Worm (Caenorhabditis elegans) whole organism, L1 larva: ENCODE measurements around the gene unc-3.

Experiments used
- ama-1 ChIP-seq: fragments of 150-350 bp; optimal IDR thresholded peaks from 2 replicates; lab custom pipeline; 2014
- ceh-82 ChIP-seq, 3 experiments: fragments of 150-350 bp in 1 of 3; sonication (generic microtip) in 2 of 3; optimal IDR thresholded peaks; 2 replicates each; lab custom pipeline; 2014 to 2017; ENCODE audit warnings: missing biosample characterization in 3 of 3, missing genetic modification characterization in 3 of 3
- ces-1 ChIP-seq: fragments of 150-350 bp; optimal IDR thresholded peaks from 2 replicates; lab custom pipeline; 2014; ENCODE audit warnings: missing biosample characterization, missing genetic modification reagents, missing genetic modification characterization
- dpl-1 ChIP-seq, 3 experiments: fragments of 150-350 bp in 2 of 3; sonication (generic microtip) in 1 of 3; optimal IDR thresholded peaks; 2 replicates each; lab custom pipeline; 2014 to 2017; ENCODE audit warnings: missing biosample characterization in 3 of 3, missing genetic modification characterization in 3 of 3, missing genetic modification reagents in 3 of 3
- elt-2 ChIP-seq: sonication (generic microtip); optimal IDR thresholded peaks from 2 replicates; lab custom pipeline; 2016; ENCODE audit warnings: missing genetic modification characterization, mild to moderate bottlenecking, inconsistent platforms, missing compliant biosample characterization, missing genetic modification reagents
- mdl-1 ChIP-seq, 2 experiments: fragments of 150-350 bp; optimal IDR thresholded peaks; 2 replicates each; lab custom pipeline; 2014 to 2017; ENCODE audit warnings: missing biosample characterization in 2 of 2, missing genetic modification characterization in 2 of 2, inconsistent platforms in 1 of 2
- mep-1 ChIP-seq: fragments of 150-350 bp; optimal IDR thresholded peaks from 2 replicates; lab custom pipeline; 2014; ENCODE audit warnings: missing biosample characterization, missing genetic modification characterization
- nhr-237 ChIP-seq: fragments of 150-350 bp; optimal IDR thresholded peaks from 2 replicates; lab custom pipeline; 2014; ENCODE audit warnings: missing biosample characterization, missing genetic modification characterization
- nhr-77 ChIP-seq: fragments of 150-350 bp; optimal IDR thresholded peaks from 2 replicates; lab custom pipeline; 2014; ENCODE audit warnings: missing biosample characterization, missing genetic modification characterization
- sox-4 ChIP-seq: sonication (generic microtip); optimal IDR thresholded peaks from 2 replicates; lab custom pipeline; 2016; ENCODE audit warnings: missing genetic modification characterization, missing compliant biosample characterization
- tbx-2 ChIP-seq: sonication (generic microtip); optimal IDR thresholded peaks from 2 replicates; lab custom pipeline; 2016; ENCODE audit warnings: missing genetic modification characterization, missing compliant biosample characterization
- unc-62 ChIP-seq: fragments of 150-350 bp; optimal IDR thresholded peaks from 2 replicates; lab custom pipeline; 2014; ENCODE audit warnings: missing biosample characterization, missing genetic modification reagents, missing genetic modification characterization
- zag-1 ChIP-seq: fragments of 150-350 bp; optimal IDR thresholded peaks from 2 replicates; lab custom pipeline; 2014; ENCODE audit warnings: missing biosample characterization, missing genetic modification characterization

ce11 chrX:14771682-14772081, 1.7 kb upstream of the unc-3 start, which contains the start of gene Y16B4A.2:
- TF ChIP-seq tbx-2: no peak
- TF ChIP-seq ceh-82 (tag; optimal IDR thresholded peaks at IDR 0.05; lab: Kevin White, UChicago): no peak
- no peak for TF ChIP-seq dpl-1 (GFP tag; optimal IDR thresholded peaks at IDR 0.05; lab: Kevin White, UChicago)
- no peak for TF ChIP-seq mep-1 (tag; lab: Kevin White, UChicago)
- TF ChIP-seq nhr-237 (tag; lab: Kevin White, UChicago): no peak
- no peak for TF ChIP-seq ama-1
- peak; percentile 8 for TF ChIP-seq elt-2 (tag; lab: Kevin White, UChicago)
- no peak for TF ChIP-seq zag-1
- TF ChIP-seq mdl-1 (tag; optimal IDR thresholded peaks at IDR 0.05; lab: Kevin White, UChicago): no peak
- TF ChIP-seq ces-1 (GFP tag; lab: Kevin White, UChicago): no peak
- TF ChIP-seq sox-4 (tag; lab: Kevin White, UChicago): no peak
- no peak for TF ChIP-seq nhr-77
- no peak for TF ChIP-seq unc-62 (GFP tag; lab: Kevin White, UChicago)
